Fruit fly (Drosophila melanogaster): ENCODE measurements around the gene CG34133.

The CG34133 gene

dm6 chr3R:29861432-29862249, 7.5 kb upstream of the CG34133 start, which contains the start of the genes CG15514 and RpS8 (continued):
- TF ChIP-seq vri (GFP tag; optimal IDR thresholded peaks at IDR 0.05) (no peak), dsx (GFP tag; optimal IDR thresholded peaks at IDR 0.05; ENCODE audit: poor library complexity, severe bottlenecking) (no peak), CG15336 (GFP tag; IDR thresholded peaks at IDR 0.05) (peak; percentile 34; the same call in 1 of the 2 replicates), CG3919 (GFP tag; optimal IDR thresholded peaks at IDR 0.05) (peak; percentile 23), fkh (GFP tag; optimal IDR thresholded peaks at IDR 0.05) (peak; percentile 35), Hr38 (GFP tag; optimal IDR thresholded peaks at IDR 0.05) (no peak), CG10631 (GFP tag; optimal IDR thresholded peaks at IDR 0.05) (no peak), lz (GFP tag; optimal IDR thresholded peaks at IDR 0.05) (peak; percentile 38), fd85E (GFP tag; optimal IDR thresholded peaks at IDR 0.05) (no peak), dac (GFP tag; optimal IDR thresholded peaks at IDR 0.05) (no peak), svp (GFP tag) (no peak), CG11294 (GFP tag; IDR thresholded peaks at IDR 0.05) (no peak), net (GFP tag; optimal IDR thresholded peaks at IDR 0.05) (no peak), Sox15 (GFP tag; optimal IDR thresholded peaks at IDR 0.05) (no peak), CG6792 (GFP tag; optimal IDR thresholded peaks at IDR 0.05) (peak; percentile 43), CG6854 (GFP tag; optimal IDR thresholded peaks at IDR 0.05) (peak; percentile 49), CG9139 (GFP tag; optimal IDR thresholded peaks at IDR 0.05) (no peak), CG10669 (GFP tag; optimal IDR thresholded peaks at IDR 0.05) (no peak), topi (GFP tag; optimal IDR thresholded peaks at IDR 0.05) (peak; percentile 20), CG1621 (tag; optimal IDR thresholded peaks at IDR 0.05) (peak; percentile 3), Eip93F (GFP tag; optimal IDR thresholded peaks at IDR 0.05) (no peak), CG8119 (GFP tag; IDR thresholded peaks at IDR 0.05) (0 out of 3 replicates have a peak, but pooled peaks have one; percentile 30), CG3032 (tag; optimal IDR thresholded peaks at IDR 0.05) (peak; percentile 47), Hr39 (GFP tag; optimal IDR thresholded peaks at IDR 0.05) (peak; percentile 14), CG4318 (GFP tag; optimal IDR thresholded peaks at IDR 0.05) (no peak), Eip75B (GFP tag; optimal IDR thresholded peaks at IDR 0.05) (no peak), eg (GFP tag; IDR thresholded peaks at IDR 0.05) (no peak), CG32006 (GFP tag; optimal IDR thresholded peaks at IDR 0.05) (no peak), cyc (GFP tag; optimal IDR thresholded peaks at IDR 0.05) (peak; percentile 11), Hr4 (GFP tag; optimal IDR thresholded peaks at IDR 0.05) (no peak), Gug (GFP tag; IDR thresholded peaks at IDR 0.05) (peak; percentile 59), salr (GFP tag; optimal IDR thresholded peaks at IDR 0.05) (peak in 1 of 2 experiments; percentile 17)

dm6 chr3R:29862795-29863194, 6.4 kb upstream of the CG34133 start:
- no peak for TF ChIP-seq CG10669 (GFP tag; optimal IDR thresholded peaks at IDR 0.05)
- no peak for TF ChIP-seq fkh (GFP tag; optimal IDR thresholded peaks at IDR 0.05)
- TF ChIP-seq Ets21C (GFP tag; optimal IDR thresholded peaks at IDR 0.05), result no peak
- TF ChIP-seq CG9139 (GFP tag; optimal IDR thresholded peaks at IDR 0.05), result no peak
- TF ChIP-seq Smox (GFP tag; optimal IDR thresholded peaks at IDR 0.05), result no peak
- no peak for TF ChIP-seq Hr39 (GFP tag; optimal IDR thresholded peaks at IDR 0.05)
- TF ChIP-seq Blimp-1 (GFP tag; optimal IDR thresholded peaks at IDR 0.05), result no peak
- no peak for TF ChIP-seq CG11902 (GFP tag; optimal IDR thresholded peaks at IDR 0.05)
- no peak for TF ChIP-seq Sox14 (GFP tag; optimal IDR thresholded peaks at IDR 0.05)
- TF ChIP-seq lz (GFP tag; optimal IDR thresholded peaks at IDR 0.05), result no peak
- TF ChIP-seq CG6276 (GFP tag; optimal IDR thresholded peaks at IDR 0.05), result no peak
- no peak for TF ChIP-seq Met (GFP tag; optimal IDR thresholded peaks at IDR 0.05)
- TF ChIP-seq CG32006 (GFP tag; optimal IDR thresholded peaks at IDR 0.05), result no peak
- TF ChIP-seq fd85E (GFP tag; optimal IDR thresholded peaks at IDR 0.05), result no peak
- TF ChIP-seq CG8119 (GFP tag; IDR thresholded peaks at IDR 0.05), result no peak
- TF ChIP-seq dsx (GFP tag; optimal IDR thresholded peaks at IDR 0.05; ENCODE audit: poor library complexity, severe bottlenecking), result no peak
- no peak for TF ChIP-seq CG6808 (GFP tag; optimal IDR thresholded peaks at IDR 0.05)
